Worm (Caenorhabditis elegans) whole organism, L3 larva: Measurements from ENCODE around the gene ZK994.6.

ENCODE experiments used
- R02D3.7 ChIP-seq: fragments of 150-350 bp; optimal IDR thresholded peaks from 2 replicates; lab custom pipeline; 2014; ENCODE audit warnings: missing biosample characterization, missing genetic modification characterization
- ZK546.5 ChIP-seq: sonication (generic microtip); optimal IDR thresholded peaks from 2 replicates; lab custom pipeline; 2017; ENCODE audit warnings: missing biosample characterization, missing genetic modification characterization
- aly-2 ChIP-seq: fragments of 150-350 bp; optimal IDR thresholded peaks from 2 replicates; lab custom pipeline; 2014; ENCODE audit warnings: missing biosample characterization, missing genetic modification characterization
- ama-1 ChIP-seq: fragments of 150-350 bp; optimal IDR thresholded peaks from 2 replicates; lab custom pipeline; 2018
- ceh-16 ChIP-seq: sonication (generic microtip); optimal IDR thresholded peaks from 2 replicates; lab custom pipeline; 2017; ENCODE audit warnings: missing biosample characterization, missing genetic modification characterization
- ceh-28 ChIP-seq: fragments of 150-350 bp; optimal IDR thresholded peaks from 2 replicates; lab custom pipeline; 2014; ENCODE audit warnings: missing biosample characterization, missing genetic modification reagents, missing genetic modification characterization
- ceh-82 ChIP-seq: fragments of 150-350 bp; optimal IDR thresholded peaks from 2 replicates; lab custom pipeline; 2014; ENCODE audit warnings: missing biosample characterization, missing genetic modification characterization
- ceh-9 ChIP-seq: sonication (generic microtip); optimal IDR thresholded peaks from 2 replicates; lab custom pipeline; 2018; ENCODE audit warnings: missing biosample characterization, missing genetic modification characterization
- daf-12 ChIP-seq: fragments of 150-350 bp; optimal IDR thresholded peaks from 2 replicates; lab custom pipeline; 2014; ENCODE audit warnings: missing biosample characterization, missing genetic modification reagents, missing genetic modification characterization
- egl-27 ChIP-seq: sonication (generic microtip); optimal IDR thresholded peaks from 4 replicates; lab custom pipeline; 2017; ENCODE audit warnings: missing biosample characterization, missing genetic modification reagents, missing genetic modification characterization
- egl-5 ChIP-seq: fragments of 150-350 bp; optimal IDR thresholded peaks from 2 replicates; lab custom pipeline; 2017; ENCODE audit warnings: missing biosample characterization, missing genetic modification reagents, missing genetic modification characterization, inconsistent platforms
- elt-1 ChIP-seq: fragments of 150-350 bp; optimal IDR thresholded peaks from 2 replicates; lab custom pipeline; 2014; ENCODE audit warnings: missing biosample characterization, missing genetic modification characterization
- elt-2 ChIP-seq: sonication (generic microtip); optimal IDR thresholded peaks from 2 replicates; lab custom pipeline; 2016; ENCODE audit warnings: missing genetic modification reagents, mild to moderate bottlenecking, missing genetic modification characterization, missing compliant biosample characterization
- elt-3 ChIP-seq, 3 experiments: fragments of 150-350 bp in 1 of 3; sonication (generic microtip) in 2 of 3; optimal IDR thresholded peaks; 2 replicates in 2 of 3; 4 replicates in 1 of 3; lab custom pipeline; 2014 to 2017; ENCODE audit warnings: missing biosample characterization in 3 of 3, missing genetic modification characterization in 3 of 3
- eor-1 ChIP-seq, 2 experiments: fragments of 150-350 bp; optimal IDR thresholded peaks; 2 replicates each; lab custom pipeline; 2014 to 2018; ENCODE audit warnings: missing biosample characterization in 2 of 2, missing genetic modification characterization in 2 of 2
- fkh-10 ChIP-seq: sonication (generic microtip); optimal IDR thresholded peaks from 2 replicates; lab custom pipeline; 2017; ENCODE audit warnings: missing biosample characterization, missing genetic modification reagents, missing genetic modification characterization
- fkh-2 ChIP-seq: fragments of 150-350 bp; optimal IDR thresholded peaks from 2 replicates; lab custom pipeline; 2014; ENCODE audit warnings: missing biosample characterization, missing genetic modification reagents, missing genetic modification characterization
- fos-1 ChIP-seq: fragments of 150-350 bp; optimal IDR thresholded peaks from 2 replicates; lab custom pipeline; 2014; ENCODE audit warnings: missing biosample characterization, missing genetic modification characterization
- hmg-11 ChIP-seq: sonication (generic microtip); optimal IDR thresholded peaks from 2 replicates; lab custom pipeline; 2016; ENCODE audit warnings: missing genetic modification characterization, missing compliant biosample characterization
- jun-1 ChIP-seq: fragments of 150-350 bp; optimal IDR thresholded peaks from 2 replicates; lab custom pipeline; 2014; ENCODE audit warnings: missing biosample characterization, missing genetic modification reagents, missing genetic modification characterization
- lin-15B ChIP-seq: fragments of 150-350 bp; optimal IDR thresholded peaks from 2 replicates; lab custom pipeline; 2014; ENCODE audit warnings: missing biosample characterization, missing genetic modification characterization
- lin-39 ChIP-seq: fragments of 150-350 bp; optimal IDR thresholded peaks from 2 replicates; lab custom pipeline; 2018; ENCODE audit warnings: missing biosample characterization, missing genetic modification reagents, missing genetic modification characterization
- lsy-12 ChIP-seq: sonication (generic microtip); optimal IDR thresholded peaks from 2 replicates; lab custom pipeline; 2016; ENCODE audit warnings: mild to moderate bottlenecking, missing genetic modification characterization, missing compliant biosample characterization
- mdl-1 ChIP-seq: fragments of 150-350 bp; optimal IDR thresholded peaks from 2 replicates; lab custom pipeline; 2014; ENCODE audit warnings: missing biosample characterization, missing genetic modification characterization
- mml-1 ChIP-seq: fragments of 150-350 bp; sonication (generic microtip); optimal IDR thresholded peaks from 3 replicates; lab custom pipeline; 2014; ENCODE audit warnings: missing biosample characterization, missing genetic modification characterization
- nfya-1 ChIP-seq: sonication (generic microtip); optimal IDR thresholded peaks from 2 replicates; lab custom pipeline; 2017; ENCODE audit warnings: missing genetic modification characterization, mild to moderate bottlenecking, missing compliant biosample characterization, antibody characterized with exemption, moderate library complexity; ENCODE audit not compliant: insufficient read depth
- nhr-11 ChIP-seq: fragments of 150-350 bp; optimal IDR thresholded peaks from 2 replicates; lab custom pipeline; 2014; ENCODE audit warnings: missing biosample characterization, missing genetic modification characterization
- nhr-12 ChIP-seq: fragments of 150-350 bp; optimal IDR thresholded peaks from 2 replicates; lab custom pipeline; 2014; ENCODE audit warnings: missing biosample characterization, missing genetic modification characterization
- nhr-23 ChIP-seq: fragments of 150-350 bp; optimal IDR thresholded peaks from 2 replicates; lab custom pipeline; 2014; ENCODE audit warnings: missing biosample characterization, missing genetic modification reagents, missing genetic modification characterization
- nhr-237 ChIP-seq: fragments of 150-350 bp; optimal IDR thresholded peaks from 2 replicates; lab custom pipeline; 2014; ENCODE audit warnings: missing biosample characterization, missing genetic modification characterization
- nhr-25 ChIP-seq: sonication (generic microtip); optimal IDR thresholded peaks from 2 replicates; lab custom pipeline; 2017; ENCODE audit warnings: missing biosample characterization, missing genetic modification characterization
- nhr-28 ChIP-seq: fragments of 150-350 bp; optimal IDR thresholded peaks from 2 replicates; lab custom pipeline; 2014; ENCODE audit warnings: missing biosample characterization, missing genetic modification characterization
- nhr-43 ChIP-seq: sonication (generic microtip); optimal IDR thresholded peaks from 2 replicates; lab custom pipeline; 2016; ENCODE audit warnings: mild to moderate bottlenecking, missing genetic modification characterization, missing compliant biosample characterization; ENCODE audit not compliant: poor library complexity, severe bottlenecking
- nhr-67 ChIP-seq: fragments of 150-350 bp; optimal IDR thresholded peaks from 2 replicates; lab custom pipeline; 2014; ENCODE audit warnings: missing biosample characterization, missing genetic modification characterization
- nhr-76 ChIP-seq: fragments of 150-350 bp; sonication (generic microtip); optimal IDR thresholded peaks from 5 replicates; lab custom pipeline; 2014; ENCODE audit warnings: missing biosample characterization, missing genetic modification characterization
- nhr-77 ChIP-seq: fragments of 150-350 bp; optimal IDR thresholded peaks from 2 replicates; lab custom pipeline; 2014; ENCODE audit warnings: missing biosample characterization, missing genetic modification characterization
- pha-4 ChIP-seq: fragments of 150-350 bp; optimal IDR thresholded peaks from 2 replicates; lab custom pipeline; 2014; ENCODE audit warnings: missing biosample characterization, missing genetic modification reagents, missing genetic modification characterization
- pqm-1 ChIP-seq: fragments of 150-350 bp; optimal IDR thresholded peaks from 2 replicates; lab custom pipeline; 2017; ENCODE audit warnings: missing biosample characterization, missing genetic modification characterization, inconsistent platforms
- sea-2 ChIP-seq: fragments of 150-350 bp; sonication (generic microtip); optimal IDR thresholded peaks from 4 replicates; lab custom pipeline; 2014; ENCODE audit warnings: missing biosample characterization, missing genetic modification reagents, missing genetic modification characterization
- skn-1 ChIP-seq: fragments of 150-350 bp; optimal IDR thresholded peaks from 2 replicates; lab custom pipeline; 2014; ENCODE audit warnings: missing biosample characterization, missing genetic modification characterization
- snpc-4 ChIP-seq: fragments of 150-350 bp; optimal IDR thresholded peaks from 2 replicates; lab custom pipeline; 2014; ENCODE audit warnings: missing biosample characterization, missing genetic modification characterization
- tbx-2 ChIP-seq: sonication (generic microtip); optimal IDR thresholded peaks from 2 replicates; lab custom pipeline; 2016; ENCODE audit warnings: mild to moderate bottlenecking, missing genetic modification characterization, missing compliant biosample characterization
- unc-39 ChIP-seq: sonication (generic microtip); optimal IDR thresholded peaks from 4 replicates; lab custom pipeline; 2017; ENCODE audit warnings: missing biosample characterization, missing genetic modification characterization
- unc-62 ChIP-seq: fragments of 150-350 bp; sonication (generic microtip); optimal IDR thresholded peaks from 4 replicates; lab custom pipeline; 2014; ENCODE audit warnings: missing biosample characterization, missing genetic modification reagents, missing genetic modification characterization
- zag-1 ChIP-seq: fragments of 150-350 bp; optimal IDR thresholded peaks from 2 replicates; lab custom pipeline; 2014; ENCODE audit warnings: missing biosample characterization, missing genetic modification characterization
- ztf-11 ChIP-seq: fragments of 150-350 bp; optimal IDR thresholded peaks from 2 replicates; lab custom pipeline; 2014; ENCODE audit warnings: missing biosample characterization, missing genetic modification characterization
- ztf-4 ChIP-seq: fragments of 150-350 bp; optimal IDR thresholded peaks from 2 replicates; lab custom pipeline; 2014; ENCODE audit warnings: missing biosample characterization, missing genetic modification characterization

The ZK994.6 gene

DNA sequence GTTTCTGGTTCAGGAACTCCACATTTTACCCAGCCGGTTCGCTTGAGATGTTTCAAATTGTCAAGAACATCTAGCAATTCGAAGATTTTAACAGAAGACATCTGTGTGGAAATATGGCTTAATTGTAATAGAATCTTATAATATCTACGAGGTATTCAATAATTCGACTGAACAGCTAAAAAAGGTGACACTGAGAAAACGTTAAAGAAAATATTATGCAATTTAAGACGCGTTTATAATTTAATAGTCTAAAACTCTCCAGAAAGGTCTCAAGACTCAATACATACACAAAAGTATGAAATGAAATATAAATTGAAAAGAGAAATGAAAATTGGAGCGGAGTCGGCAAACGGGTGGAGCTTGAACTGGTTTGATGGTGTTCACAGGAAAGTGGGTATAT is 6.1 kb upstream of the ZK994.6 start, which contains the start of gene F45F2.9:
Gene F45F2.9 (minus strand): TSS at position 101 of the 400 bp plus-strand sequence.
- TF ChIP-seq elt-3 (tag; optimal IDR thresholded peaks at IDR 0.05; lab: Kevin White, UChicago) (no peak), nhr-77 (no peak), eor-1 (tag; optimal IDR thresholded peaks at IDR 0.05; lab: Kevin White, UChicago) (no peak), nhr-12 (tag; lab: Kevin White, UChicago) (no peak)
- TF ChIP-seq, all 47 proteins: peak for 0

DNA sequence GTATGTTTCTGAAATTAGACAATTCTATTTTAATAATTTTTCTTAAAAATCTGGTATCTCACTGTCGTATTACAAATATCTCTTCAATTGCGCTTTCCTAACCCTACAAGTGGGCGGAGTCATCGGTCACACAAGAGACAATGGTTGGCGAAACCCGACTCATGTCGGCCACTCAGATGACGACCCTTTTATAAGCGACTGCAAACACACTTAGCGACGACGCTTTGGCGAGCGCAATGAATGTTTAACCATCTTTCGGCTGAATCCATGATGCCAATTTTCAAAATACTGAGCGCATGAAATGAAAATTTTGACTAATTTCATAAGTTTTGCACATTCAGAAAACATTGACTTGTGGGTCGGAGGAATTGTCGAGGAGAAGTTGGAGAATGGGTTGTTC is 6.9 kb downstream of the ZK994.6 start:
- TF ChIP-seq snpc-4 (tag; lab: Kevin White, UChicago) (peak; percentile 100), fos-1 (tag; lab: Kevin White, UChicago) (no peak), unc-39 (tag; lab: Kevin White, UChicago) (peak; percentile 55), nhr-12 (tag; lab: Kevin White, UChicago) (no peak), mml-1 (tag; lab: Kevin White, UChicago) (peak; percentile 56), nfya-1 (tag; lab: Kevin White, UChicago) (peak; percentile 76), lsy-12 (tag; lab: Kevin White, UChicago) (peak; percentile 95), pha-4 (tag; lab: Kevin White, UChicago) (no peak), jun-1 (tag; lab: Kevin White, UChicago) (peak; percentile 43), tbx-2 (tag; lab: Kevin White, UChicago) (peak; percentile 96), nhr-23 (tag; lab: Kevin White, UChicago) (no peak), ceh-28 (tag; lab: Kevin White, UChicago) (peak; percentile 48), mdl-1 (tag; lab: Kevin White, UChicago) (no peak), aly-2 (tag; lab: Kevin White, UChicago) (peak; percentile 89), nhr-76 (peak; percentile 41), unc-62 (GFP tag; lab: Kevin White, UChicago) (peak; percentile 90), ZK546.5 (tag; lab: Kevin White, UChicago) (peak; percentile 30), elt-1 (no peak), R02D3.7 (tag; lab: Kevin White, UChicago) (peak; percentile 81), ceh-16 (tag; lab: Kevin White, UChicago) (peak; percentile 53), nhr-28 (tag; lab: Kevin White, UChicago) (peak; percentile 44), daf-12 (no peak), nhr-43 (peak; percentile 98), elt-3 (tag; optimal IDR thresholded peaks at IDR 0.05; lab: Kevin White, UChicago) (peak in 2 of 3 experiments; percentile 68 to 86), nhr-77 (peak; percentile 88), egl-5 (tag; lab: Kevin White, UChicago) (peak; percentile 64), elt-2 (peak; percentile 70), zag-1 (peak; percentile 68), ztf-4 (tag; lab: Kevin White, UChicago) (peak; percentile 90), nhr-11 (tag; lab: Kevin White, UChicago) (no peak), skn-1 (tag; lab: Kevin White, UChicago) (peak; percentile 45), sea-2 (GFP tag; lab: Kevin White, UChicago) (peak; percentile 83), hmg-11 (peak; percentile 99), ama-1 (lab: Kevin White, UChicago) (peak; percentile 51), ztf-11 (tag; lab: Kevin White, UChicago) (peak; percentile 20), nhr-237 (tag; lab: Kevin White, UChicago) (no peak), lin-15B (peak; percentile 7), nhr-25 (peak; percentile 68), eor-1 (tag; optimal IDR thresholded peaks at IDR 0.05; lab: Kevin White, UChicago) (peak in 1 of 2 experiments; percentile 17), fkh-2 (tag; lab: Kevin White, UChicago) (no peak), fkh-10 (GFP tag; lab: Kevin White, UChicago) (no peak), lin-39 (peak; percentile 26), ceh-82 (tag; lab: Kevin White, UChicago) (peak; percentile 91), egl-27 (tag; lab: Kevin White, UChicago) (peak; percentile 72), ceh-9 (tag; lab: Kevin White, UChicago) (peak; percentile 71), pqm-1 (tag; lab: Kevin White, UChicago) (peak; percentile 15), nhr-67 (tag; lab: Kevin White, UChicago) (peak; percentile 57)
